Fruit fly (Drosophila melanogaster): ENCODE measurements around the gene DIP-alpha.

The DIP-alpha gene

DNA sequence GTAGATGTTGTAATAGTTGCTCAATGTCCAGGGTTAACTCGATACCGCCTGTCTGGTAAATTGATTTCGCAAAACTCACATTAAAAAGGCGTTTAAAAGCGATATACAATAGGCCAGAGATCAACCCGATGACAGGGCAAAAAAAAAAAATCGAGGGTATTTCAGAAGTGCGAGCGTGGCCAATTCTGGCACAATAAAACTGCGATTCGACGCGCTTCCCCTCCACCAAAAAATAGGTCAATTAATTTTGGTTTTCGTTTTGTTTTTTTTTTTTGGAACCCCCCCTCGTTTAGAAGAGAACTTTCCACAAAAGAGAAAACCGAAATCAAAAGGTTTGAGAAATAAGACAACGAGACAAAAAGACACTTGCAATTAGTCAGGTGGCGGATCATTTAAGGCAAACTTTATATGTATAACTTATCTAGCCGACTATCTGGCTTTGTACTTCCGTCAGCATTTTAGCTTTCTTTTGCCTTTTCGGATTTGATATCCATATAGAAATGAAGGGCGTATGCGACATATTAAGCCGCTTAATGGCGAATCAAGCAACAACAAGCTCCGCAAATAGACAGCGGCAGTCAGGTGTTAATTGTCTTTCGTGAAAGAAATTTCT, 100.9 kb downstream of the DIP-alpha start:
- TF ChIP-seq cic (GFP tag; optimal IDR thresholded peaks at IDR 0.05), result no peak
- peak; percentile 74 for TF ChIP-seq tj (GFP tag; optimal IDR thresholded peaks at IDR 0.05)
- TF ChIP-seq Hr96 (GFP tag; optimal IDR thresholded peaks at IDR 0.05), result no peak
- TF ChIP-seq CG14711 (tag; optimal IDR thresholded peaks at IDR 0.05), result no peak
- TF ChIP-seq Mnt (GFP tag; optimal IDR thresholded peaks at IDR 0.05), result no peak
- TF ChIP-seq CG7045 (GFP tag; optimal IDR thresholded peaks at IDR 0.05), result no peak
- TF ChIP-seq pad (GFP tag; optimal IDR thresholded peaks at IDR 0.05), result peak; percentile 67

DNA sequence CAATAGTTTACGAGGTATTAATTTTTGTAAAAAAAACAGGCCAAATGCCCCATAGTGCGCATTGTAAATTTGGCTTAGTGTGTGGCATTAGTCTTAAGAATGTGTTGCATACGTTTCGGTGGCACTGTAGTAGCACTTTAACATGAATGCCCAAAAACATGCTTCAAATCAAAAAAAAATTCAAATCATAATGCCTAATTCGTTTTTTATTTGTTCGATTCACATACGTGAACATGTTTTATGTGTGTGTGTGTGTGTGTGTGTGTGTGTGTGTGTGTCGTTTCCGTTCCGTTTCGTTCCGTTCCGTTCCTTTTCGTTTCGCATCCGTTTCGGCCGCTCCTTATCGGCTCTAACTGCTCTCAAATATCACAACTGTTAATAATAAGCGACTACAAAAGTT, 105.9 kb downstream of the DIP-alpha start:
- TF ChIP-seq cnc (optimal IDR thresholded peaks at IDR 0.05), result no peak
- TF ChIP-seq CG33017 (tag; optimal IDR thresholded peaks at IDR 0.05), result no peak
- no peak for TF ChIP-seq Hr96 (GFP tag; optimal IDR thresholded peaks at IDR 0.05)
- no peak for TF ChIP-seq CG5204 (GFP tag; optimal IDR thresholded peaks at IDR 0.05)
- no peak for TF ChIP-seq CG1620 (GFP tag; optimal IDR thresholded peaks at IDR 0.05)
- TF ChIP-seq cic (GFP tag; optimal IDR thresholded peaks at IDR 0.05), result no peak
- no peak for TF ChIP-seq pad (GFP tag; optimal IDR thresholded peaks at IDR 0.05)
- TF ChIP-seq CG11617 (GFP tag; optimal IDR thresholded peaks at IDR 0.05), result no peak
- TF ChIP-seq Clk (GFP tag; optimal IDR thresholded peaks at IDR 0.05), result no peak

DNA sequence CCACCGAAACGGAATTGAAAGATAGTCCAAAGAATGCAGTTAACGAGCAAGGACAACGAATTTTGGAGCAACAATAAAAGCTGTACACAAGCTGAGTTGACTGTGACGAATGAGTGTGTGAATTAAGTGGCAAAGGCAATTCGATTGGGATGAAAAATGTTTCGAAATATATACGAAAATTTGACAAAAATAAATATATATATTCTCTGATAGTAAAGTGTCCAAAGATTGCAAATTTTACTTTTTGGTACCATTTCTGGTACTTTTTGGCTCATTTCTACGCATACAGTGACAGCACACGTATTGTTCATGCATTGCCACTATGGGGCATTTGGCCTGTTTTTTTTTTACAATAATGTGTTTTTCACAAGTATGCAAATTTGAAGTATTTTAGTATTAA, 107.5 kb downstream of the DIP-alpha start, which contains the start of gene CG16781:
CG16781 (minus strand) TSS at position 101 of the 400 bp plus-strand sequence.
- no peak for TF ChIP-seq bab1 (GFP tag; optimal IDR thresholded peaks at IDR 0.05)
- no peak for TF ChIP-seq CG5204 (GFP tag; optimal IDR thresholded peaks at IDR 0.05)
- TF ChIP-seq CG7045 (GFP tag; optimal IDR thresholded peaks at IDR 0.05), result no peak
- no peak for TF ChIP-seq pad (GFP tag; optimal IDR thresholded peaks at IDR 0.05)
- TF ChIP-seq Hr96 (GFP tag; optimal IDR thresholded peaks at IDR 0.05), result no peak
- no peak for TF ChIP-seq Mnt (GFP tag; optimal IDR thresholded peaks at IDR 0.05)
- no peak for TF ChIP-seq CG11617 (GFP tag; optimal IDR thresholded peaks at IDR 0.05)
- no peak for TF ChIP-seq CG12768 (GFP tag; optimal IDR thresholded peaks at IDR 0.05)
- TF ChIP-seq Crg-1 (GFP tag; optimal IDR thresholded peaks at IDR 0.05), result no peak
- TF ChIP-seq tj (GFP tag; optimal IDR thresholded peaks at IDR 0.05), result no peak
- TF ChIP-seq Clk (GFP tag; optimal IDR thresholded peaks at IDR 0.05), result no peak
- TF ChIP-seq CG1620 (GFP tag; optimal IDR thresholded peaks at IDR 0.05), result no peak
- no peak for TF ChIP-seq cnc (optimal IDR thresholded peaks at IDR 0.05)
- TF ChIP-seq CG7101 (tag; optimal IDR thresholded peaks at IDR 0.05), result no peak
- no peak for TF ChIP-seq toe (GFP tag; optimal IDR thresholded peaks at IDR 0.05)
- no peak for TF ChIP-seq cic (GFP tag; optimal IDR thresholded peaks at IDR 0.05)

DNA sequence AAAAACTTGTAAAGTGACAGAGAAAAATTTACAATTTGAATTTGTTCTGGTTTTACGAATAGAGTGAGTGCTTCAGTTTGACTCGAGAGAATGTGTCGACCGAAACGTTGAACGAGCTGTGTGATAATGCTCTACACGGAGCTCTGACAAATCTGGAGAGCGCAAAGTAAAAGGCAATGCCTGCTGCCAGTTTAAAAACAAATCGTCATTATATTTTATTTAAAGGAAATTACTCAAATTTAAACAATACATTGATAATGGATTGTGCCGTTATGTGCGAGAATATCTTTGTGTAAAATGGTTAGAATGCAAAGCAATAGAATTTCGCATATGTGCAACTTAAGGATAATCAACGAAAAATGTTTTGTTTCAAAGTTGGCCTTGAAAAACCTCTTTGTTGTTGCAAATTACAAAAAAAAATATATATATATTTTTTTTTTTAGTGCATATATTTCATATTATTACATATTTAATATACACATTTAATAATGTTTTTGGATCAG, 111.3 kb downstream of the DIP-alpha start, which contains the start of the genes CG16782 and CG10801:
CG16782 (minus strand) TSS at position 101 of the 503 bp plus-strand sequence.
CG10801 (plus strand) TSS at position 453 of the 503 bp plus-strand sequence.
- TF ChIP-seq bab1 (GFP tag; optimal IDR thresholded peaks at IDR 0.05) (no peak), Mnt (GFP tag; optimal IDR thresholded peaks at IDR 0.05) (no peak), cnc (optimal IDR thresholded peaks at IDR 0.05) (no peak)

DNA sequence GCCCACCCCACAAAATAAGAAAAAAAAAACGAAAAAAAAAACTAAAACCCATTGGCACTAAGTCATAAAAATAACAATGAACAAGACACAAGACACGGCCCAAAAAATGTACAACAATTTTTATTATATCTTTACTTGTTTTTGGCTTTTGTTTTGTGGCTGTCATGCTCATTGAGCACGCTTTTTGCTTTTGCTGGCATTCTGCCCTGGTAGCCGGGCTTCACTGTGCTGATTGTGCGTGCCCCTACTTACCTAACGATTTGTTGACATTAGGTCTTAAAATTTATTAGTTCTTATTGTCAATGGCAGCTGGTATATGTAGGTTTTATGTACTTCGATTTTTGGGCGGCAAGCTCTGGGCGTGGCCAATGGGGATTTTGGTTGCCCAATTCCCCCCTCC, 113.0 kb downstream of the DIP-alpha start:
- no peak for TF ChIP-seq Mnt (GFP tag; optimal IDR thresholded peaks at IDR 0.05)
- no peak for TF ChIP-seq Clk (GFP tag; optimal IDR thresholded peaks at IDR 0.05)
- TF ChIP-seq tj (GFP tag; optimal IDR thresholded peaks at IDR 0.05), result no peak
- TF ChIP-seq CG7101 (tag; optimal IDR thresholded peaks at IDR 0.05), result no peak
- no peak for TF ChIP-seq CG11617 (GFP tag; optimal IDR thresholded peaks at IDR 0.05)
- TF ChIP-seq pad (GFP tag; optimal IDR thresholded peaks at IDR 0.05), result no peak
- no peak for TF ChIP-seq Crg-1 (GFP tag; optimal IDR thresholded peaks at IDR 0.05)
- TF ChIP-seq ovo (GFP tag; optimal IDR thresholded peaks at IDR 0.05), result no peak
- TF ChIP-seq cic (GFP tag; optimal IDR thresholded peaks at IDR 0.05), result no peak
- no peak for TF ChIP-seq CG7045 (GFP tag; optimal IDR thresholded peaks at IDR 0.05)
- TF ChIP-seq CG14711 (tag; optimal IDR thresholded peaks at IDR 0.05), result no peak
- no peak for TF ChIP-seq Hr96 (GFP tag; optimal IDR thresholded peaks at IDR 0.05)
- TF ChIP-seq cnc (optimal IDR thresholded peaks at IDR 0.05), result no peak
- TF ChIP-seq CG12768 (GFP tag; optimal IDR thresholded peaks at IDR 0.05), result no peak
- TF ChIP-seq CG5204 (GFP tag; optimal IDR thresholded peaks at IDR 0.05), result no peak

DNA sequence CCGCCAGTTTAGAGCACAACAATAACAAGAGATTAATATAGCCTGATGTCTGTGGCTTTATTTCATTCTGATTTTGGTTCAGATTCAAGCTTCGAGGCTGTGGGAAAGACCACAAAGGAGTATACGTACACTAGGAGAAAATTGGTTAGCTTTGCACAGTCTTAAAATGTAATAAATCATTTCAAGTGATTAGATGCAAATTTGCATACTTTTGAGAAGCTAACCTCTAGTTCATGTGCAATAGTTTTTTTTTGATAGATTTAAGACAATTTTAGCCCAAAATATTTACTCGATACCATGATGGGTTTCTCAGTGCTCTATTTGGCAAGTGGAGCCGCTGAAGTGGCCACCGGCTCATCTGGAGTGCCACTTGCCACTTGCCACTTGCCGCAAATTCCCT, 113.9 kb downstream of the DIP-alpha start:
- TF ChIP-seq CG14711 (tag; optimal IDR thresholded peaks at IDR 0.05) (no peak), kay (GFP tag; ENCODE audit: borderline replicate concordance) (no peak), CG5204 (GFP tag; optimal IDR thresholded peaks at IDR 0.05) (no peak), cic (GFP tag; optimal IDR thresholded peaks at IDR 0.05) (no peak), tj (GFP tag; optimal IDR thresholded peaks at IDR 0.05) (no peak), Hr96 (GFP tag; optimal IDR thresholded peaks at IDR 0.05) (no peak), CG7101 (tag; optimal IDR thresholded peaks at IDR 0.05) (no peak), cnc (optimal IDR thresholded peaks at IDR 0.05) (no peak), toe (GFP tag; optimal IDR thresholded peaks at IDR 0.05) (no peak)

Data from whole organism, adult.